Fruit fly (Drosophila melanogaster) whole organism, wandering third instar larva: Measurements from ENCODE around the gene CG4887.

Experiments
- CG9705 ChIP-seq: fragments of 200-800 bp; sonication (Bioruptor generic); optimal IDR thresholded peaks from 2 replicates; lab custom pipeline; 2018; ENCODE audit warnings: missing biosample characterization, mild to moderate bottlenecking, missing genetic modification characterization
- N ChIP-seq: fragments of >200 bp; optimal IDR thresholded peaks from 2 replicates; lab custom pipeline; 2018; ENCODE audit warnings: missing biosample characterization, missing external identifiers, missing genetic modification characterization
- pan ChIP-seq: fragments of >200 bp; optimal IDR thresholded peaks from 2 replicates; lab custom pipeline; 2017
- psq ChIP-seq: fragments of 200-800 bp; sonication (Bioruptor generic); optimal IDR thresholded peaks from 3 replicates; lab custom pipeline; 2017; ENCODE audit warnings: missing biosample characterization, mild to moderate bottlenecking, missing genetic modification characterization, moderate library complexity
- rgr ChIP-seq: fragments of 200-800 bp; sonication (Bioruptor generic); optimal IDR thresholded peaks from 3 replicates; lab custom pipeline; 2016; ENCODE audit warnings: missing biosample characterization, mild to moderate bottlenecking, missing genetic modification characterization
- sage ChIP-seq: fragments of 200-800 bp; sonication (Bioruptor generic); optimal IDR thresholded peaks from 2 replicates; lab custom pipeline; 2016; ENCODE audit warnings: missing biosample characterization, mild to moderate bottlenecking, missing genetic modification characterization

DNA sequence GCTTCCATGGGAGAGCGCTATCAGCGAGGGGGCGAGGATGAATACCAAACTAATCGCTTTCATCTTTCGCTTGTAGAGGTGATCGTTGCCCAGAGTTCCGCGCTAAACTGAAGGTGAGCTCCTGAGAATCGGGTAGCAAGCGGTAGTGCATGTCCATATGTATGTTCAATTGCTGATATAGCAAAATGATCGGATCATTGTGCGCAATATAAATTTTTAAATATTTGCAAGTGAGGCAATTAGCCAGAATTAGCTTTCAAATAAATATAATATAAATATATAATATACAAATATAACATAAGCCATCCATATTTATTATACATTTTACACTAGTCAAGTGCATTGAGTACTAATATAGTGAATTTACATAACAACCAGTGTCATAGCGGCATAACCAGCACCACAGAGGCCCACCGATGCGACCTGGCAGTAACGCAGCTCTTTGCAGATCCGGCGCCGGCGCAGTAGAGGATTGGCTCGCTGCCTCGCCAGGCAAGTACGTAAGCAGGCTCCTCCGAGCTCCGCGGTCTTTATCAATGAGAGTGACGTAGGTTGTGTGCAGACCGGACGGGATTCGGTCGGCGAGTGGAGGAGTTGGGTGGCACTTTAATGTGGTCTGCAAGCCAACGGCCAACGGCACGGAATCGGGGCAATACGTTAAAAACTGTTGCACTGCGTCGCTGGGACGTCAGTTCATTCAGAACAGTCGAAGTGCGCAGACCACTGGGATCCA, 38.6 kb upstream of the CG4887 start, which contains the start of the genes Iris and CG4577:
- TF ChIP-seq sage (GFP tag; lab: Kevin White, UChicago) (no peak), CG9705 (GFP tag; lab: Kevin White, UChicago) (no peak), psq (GFP tag; lab: Kevin White, UChicago) (no peak), pan (lab: Kevin White, UChicago) (no peak), rgr (GFP tag; lab: Kevin White, UChicago) (no peak), N (GFP tag; lab: Kevin White, UChicago) (no peak)
